Fruit fly (Drosophila melanogaster) whole organism, embryonic: Measurements from ENCODE around the gene CG6142.

Source experiments
- Antp ChIP-seq: fragments of 200-800 bp; sonication (Bioruptor generic); optimal IDR thresholded peaks from 3 replicates; lab custom pipeline; 2016; ENCODE audit warnings: missing biosample characterization, missing genetic modification characterization
- CG10979 ChIP-seq: fragments of 200-800 bp; sonication (Bioruptor generic); optimal IDR thresholded peaks from 2 replicates; lab custom pipeline; 2018; ENCODE audit warnings: missing biosample characterization, mild to moderate bottlenecking, missing genetic modification characterization, moderate library complexity
- CG14667 ChIP-seq: fragments of 200-800 bp; sonication (Bioruptor generic); IDR thresholded peaks from 2 replicates; pipeline ENCODE4 v1.3.6; 2022; ENCODE audit warnings: missing biosample characterization, missing genetic modification characterization
- CG15514 ChIP-seq: fragments of 200-800 bp; sonication (Bioruptor generic); optimal IDR thresholded peaks from 3 replicates; lab custom pipeline; 2017; ENCODE audit warnings: missing biosample characterization, missing genetic modification characterization, mild to moderate bottlenecking, moderate library complexity, missing genetic modification reagents
- CG15601 ChIP-seq: fragments of 200-800 bp; sonication (Bioruptor generic); optimal IDR thresholded peaks from 3 replicates; lab custom pipeline; 2019; ENCODE audit warnings: missing biosample characterization, mild to moderate bottlenecking, missing genetic modification characterization, moderate library complexity
- CG3995 ChIP-seq: fragments of 200-800 bp; sonication (Bioruptor generic); optimal IDR thresholded peaks from 3 replicates; lab custom pipeline; 2016; ENCODE audit warnings: missing biosample characterization, missing genetic modification characterization
- Dll ChIP-seq: fragments of 200-800 bp; sonication (Bioruptor generic); IDR thresholded peaks from 4 replicates; pipeline ENCODE4 v1.3.6; 2022; ENCODE audit warnings: missing biosample characterization, missing genetic modification characterization; ENCODE audit not compliant: partially characterized antibody
- Hand ChIP-seq: fragments of 200-800 bp; sonication (Bioruptor generic); optimal IDR thresholded peaks from 2 replicates; lab custom pipeline; 2017; ENCODE audit warnings: mild to moderate bottlenecking, missing biosample characterization, missing genetic modification reagents, missing genetic modification characterization
- Hmr ChIP-seq: fragments of 200-800 bp; sonication (Bioruptor generic); optimal IDR thresholded peaks from 3 replicates; lab custom pipeline; 2017; ENCODE audit warnings: mild to moderate bottlenecking, missing biosample characterization, missing genetic modification reagents, missing genetic modification characterization
- Mad ChIP-seq: fragments of 200-800 bp; sonication (Bioruptor generic); optimal IDR thresholded peaks from 2 replicates; lab custom pipeline; 2016; ENCODE audit warnings: missing biosample characterization, missing genetic modification characterization
- Mrtf ChIP-seq: fragments of 200-800 bp; sonication (Bioruptor generic); IDR thresholded peaks from 3 replicates; pipeline ENCODE4 v1.3.6; 2022; ENCODE audit warnings: missing biosample characterization, missing genetic modification characterization
- cwo ChIP-seq: fragments of 200-800 bp; sonication (Bioruptor generic); optimal IDR thresholded peaks from 3 replicates; lab custom pipeline; 2017; ENCODE audit warnings: missing biosample characterization, missing genetic modification characterization, mild to moderate bottlenecking, moderate library complexity, missing genetic modification reagents
- gem ChIP-seq: fragments of 200-800 bp; sonication (Bioruptor generic); optimal IDR thresholded peaks from 2 replicates; lab custom pipeline; 2019; ENCODE audit warnings: missing biosample characterization, mild to moderate bottlenecking, missing genetic modification characterization, moderate library complexity
- grn ChIP-seq: fragments of 200-800 bp; sonication (Bioruptor generic); optimal IDR thresholded peaks from 3 replicates; lab custom pipeline; 2017; ENCODE audit warnings: missing biosample characterization, missing genetic modification characterization
- lab ChIP-seq: fragments of 200-800 bp; sonication (Bioruptor generic); optimal IDR thresholded peaks from 3 replicates; lab custom pipeline; 2017; ENCODE audit warnings: missing biosample characterization, missing genetic modification characterization, mild to moderate bottlenecking, moderate library complexity, missing genetic modification reagents
- luna ChIP-seq: fragments of 200-800 bp; sonication (Bioruptor generic); optimal IDR thresholded peaks from 2 replicates; lab custom pipeline; 2016; ENCODE audit warnings: missing biosample characterization, missing genetic modification characterization
- tap ChIP-seq: fragments of 200-800 bp; optimal IDR thresholded peaks from 3 replicates; lab custom pipeline; 2019; ENCODE audit warnings: missing biosample characterization, mild to moderate bottlenecking, missing genetic modification characterization, moderate library complexity

The CG6142 gene

dm6 chr3R:26185201-26185688 is 52.3 kb downstream of the CG6142 start, which contains the start of gene CG31086 (continued):
- no peak for TF ChIP-seq CG15601
- peak; percentile 84 for TF ChIP-seq grn
- TF ChIP-seq tap: peak; percentile 42
- peak; percentile 31 for TF ChIP-seq CG15514 (GFP tag; lab: Kevin White, UChicago)
- TF ChIP-seq Antp (GFP tag; lab: Kevin White, UChicago): no peak
- peak; percentile 39 for TF ChIP-seq lab (GFP tag; lab: Kevin White, UChicago)
- no peak for TF ChIP-seq Hand
- no peak for TF ChIP-seq Dll (GFP tag; lab: Robert Waterston, UW)
- TF ChIP-seq CG3995 (GFP tag; lab: Kevin White, UChicago): no peak
- TF ChIP-seq luna (GFP tag; lab: Kevin White, UChicago): no peak
- 0 out of 3 replicates have a peak, but pooled peaks have one; percentile 20 for TF ChIP-seq Mrtf
- peak; percentile 3 for TF ChIP-seq cwo
- no peak for TF ChIP-seq Mad
- no peak for TF ChIP-seq CG10979 (tag; lab: Kevin White, UChicago)
- TF ChIP-seq CG14667: no peak
- peak; percentile 27 for TF ChIP-seq gem (tag; lab: Kevin White, UChicago)
- TF ChIP-seq Hmr: peak; percentile 22
